Worm (Caenorhabditis elegans): Measurements from ENCODE around the gene tab-1.

tab-1 gene

ce11 chrII:6847917-6848379 lies 44.8 kb downstream of the tab-1 start, which contains the start of gene tbc-6:
TSS of gene tbc-6 (plus strand) at chrII:6848124.
- TF ChIP-seq W03F9.2 (tag; optimal IDR thresholded peaks at IDR 0.05) (peak; percentile 61), him-1 (tag; optimal IDR thresholded peaks at IDR 0.05) (no peak), dao-5 (tag; optimal IDR thresholded peaks at IDR 0.05) (no peak)

- no peak for TF ChIP-seq dao-5 (tag; optimal IDR thresholded peaks at IDR 0.05)
These were observed 46.2 kb downstream of the tab-1 start for ce11 chrII:6849308-6849707.

- TF ChIP-seq him-1 (tag; optimal IDR thresholded peaks at IDR 0.05) (no peak), W03F9.2 (tag; optimal IDR thresholded peaks at IDR 0.05) (no peak), dao-5 (tag; optimal IDR thresholded peaks at IDR 0.05) (no peak)
These were observed 48.8 kb downstream of the tab-1 start, which contains the start of gene C04A2.15 for ce11 chrII:6851938-6852337. TSS of gene C04A2.15 (plus strand) at chrII:6852236.

- peak; percentile 91 for TF ChIP-seq him-1 (tag; optimal IDR thresholded peaks at IDR 0.05)
- TF ChIP-seq W03F9.2 (tag; optimal IDR thresholded peaks at IDR 0.05): peak; percentile 14
- TF ChIP-seq dao-5 (tag; optimal IDR thresholded peaks at IDR 0.05): peak; percentile 24
These were observed 49.9 kb downstream of the tab-1 start for ce11 chrII:6853059-6853466.
